Worm (Caenorhabditis elegans) whole organism, L4/young adult: Measurements from ENCODE around the gene gid-7.

ENCODE experiments used
- dao-5 ChIP-seq: sonication (generic microtip); optimal IDR thresholded peaks from 2 replicates; lab custom pipeline; 2016; ENCODE audit warnings: missing genotype, missing genetic modification characterization, moderate library complexity, missing compliant biosample characterization
- him-1 ChIP-seq: sonication (generic microtip); optimal IDR thresholded peaks from 2 replicates; lab custom pipeline; 2016; ENCODE audit warnings: missing genotype, missing genetic modification reagents, missing genetic modification characterization, missing compliant biosample characterization

DNA sequence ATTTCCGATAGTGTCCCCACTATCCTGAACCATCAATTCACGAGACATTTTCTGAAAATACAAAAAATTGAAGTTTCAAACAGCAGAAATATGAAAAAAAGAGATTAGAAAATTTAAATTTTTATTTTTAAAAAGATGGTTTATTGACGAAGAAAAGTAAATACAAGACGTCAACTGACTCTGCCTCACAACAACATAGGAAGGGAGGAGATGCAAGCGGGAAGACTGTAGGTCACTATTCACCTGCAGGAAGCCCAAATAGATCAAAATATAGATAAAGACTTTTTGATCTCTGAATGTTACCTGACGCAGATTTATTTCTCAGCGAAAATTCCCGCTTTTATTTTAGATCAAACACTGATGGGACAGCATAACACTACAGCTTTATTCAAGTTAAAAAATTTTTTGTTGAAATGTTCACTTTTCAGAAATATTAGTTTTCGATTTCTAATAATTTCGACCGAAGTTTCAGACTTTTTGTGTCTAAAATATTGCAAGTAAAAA lies 19.3 kb upstream of the gid-7 start, which contains the start of gene cysl-3:
- TF ChIP-seq him-1 (tag; lab: Kevin White, UChicago) (no peak), dao-5 (tag; lab: Kevin White, UChicago) (no peak)
